In genomic region chr3L:16730645-16731044, dm6 we compare ENCODE assay signal across 1 fruit fly cellular context.
TF ChIP-seq lines count a peak whose summit lies in the region.

TSS of gene Dbp73D (minus strand) at chr3L:16730818.

TF ChIP-seq in whole organism, embryonic, 481 proteins besides CTCF, POLR2A, EP300 and RAD21 (continued from another document):
- peak; percentile 99 for TF ChIP-seq CG18764 (GFP tag; optimal IDR thresholded peaks at IDR 0.05; lab: Kevin White, UChicago)
- peak; percentile 98 for TF ChIP-seq E2f2 (GFP tag; IDR thresholded peaks at IDR 0.05; lab: Robert Waterston, UW)
- peak; percentile 72 for TF ChIP-seq CG9797 (GFP tag; optimal IDR thresholded peaks at IDR 0.05; lab: Kevin White, UChicago)
- TF ChIP-seq Hey (tag; optimal IDR thresholded peaks at IDR 0.05; lab: Kevin White, UChicago), result no peak
- peak; percentile 62 for TF ChIP-seq Scr (GFP tag; IDR thresholded peaks at IDR 0.05; lab: Robert Waterston, UW; ENCODE audit: partially characterized antibody)
- TF ChIP-seq ato (GFP tag; IDR thresholded peaks at IDR 0.05; lab: Robert Waterston, UW; ENCODE audit: partially characterized antibody), result peak; percentile 48
- peak; percentile 50 for TF ChIP-seq YL-1 (GFP tag; optimal IDR thresholded peaks at IDR 0.05; lab: Kevin White, UChicago)
- TF ChIP-seq pzg (GFP tag; optimal IDR thresholded peaks at IDR 0.05; lab: Kevin White, UChicago), result peak; percentile 66
- peak; percentile 91 for TF ChIP-seq Dref (GFP tag; IDR thresholded peaks at IDR 0.05; lab: Robert Waterston, UW)
- TF ChIP-seq CG2129 (GFP tag; IDR thresholded peaks at IDR 0.05; lab: Robert Waterston, UW; ENCODE audit: partially characterized antibody), result 0 out of 2 replicates have a peak, but pooled peaks have one; percentile 16
- TF ChIP-seq peb (GFP tag; IDR thresholded peaks at IDR 0.05; lab: Robert Waterston, UW), result no peak
- TF ChIP-seq CG15479 (GFP tag; optimal IDR thresholded peaks at IDR 0.05; lab: Kevin White, UChicago), result no peak
- TF ChIP-seq amos (GFP tag; IDR thresholded peaks at IDR 0.05; lab: Robert Waterston, UW; ENCODE audit: partially characterized antibody), result peak; percentile 43; the same call in 1 of the 2 replicates
- peak; percentile 48; the same call in 1 of the 3 replicates for TF ChIP-seq CG6791 (GFP tag; IDR thresholded peaks at IDR 0.05; lab: Robert Waterston, UW; ENCODE audit: partially characterized antibody)
- peak; percentile 45; the same call in 1 of the 3 replicates for TF ChIP-seq CG14860 (GFP tag; IDR thresholded peaks at IDR 0.05; lab: Robert Waterston, UW; ENCODE audit: partially characterized antibody)
- TF ChIP-seq CG7745 (tag; optimal IDR thresholded peaks at IDR 0.05; lab: Kevin White, UChicago), result no peak
- peak; percentile 85 for TF ChIP-seq CG14710 (tag; optimal IDR thresholded peaks at IDR 0.05; lab: Kevin White, UChicago)
- peak; percentile 73 for TF ChIP-seq CG34224 (GFP tag; IDR thresholded peaks at IDR 0.05; lab: Robert Waterston, UW; ENCODE audit: partially characterized antibody)
- TF ChIP-seq hbn (GFP tag; IDR thresholded peaks at IDR 0.05; lab: Robert Waterston, UW; ENCODE audit: partially characterized antibody), result peak; percentile 50; the same call in 1 of the 2 replicates
- peak; percentile 32 for TF ChIP-seq Med (GFP tag; lab: Kevin White, UChicago)
- peak in 1 of 3 experiments; percentile 23 for TF ChIP-seq Stat92E (GFP tag; optimal IDR thresholded peaks at IDR 0.05; lab: Kevin White, UChicago)
- peak; percentile 43 for TF ChIP-seq BEAF-32 (GFP tag; optimal IDR thresholded peaks at IDR 0.05; lab: Kevin White, UChicago)
